Worm (Caenorhabditis elegans): ENCODE results near the gene fbxa-163.

The fbxa-163 gene

DNA sequence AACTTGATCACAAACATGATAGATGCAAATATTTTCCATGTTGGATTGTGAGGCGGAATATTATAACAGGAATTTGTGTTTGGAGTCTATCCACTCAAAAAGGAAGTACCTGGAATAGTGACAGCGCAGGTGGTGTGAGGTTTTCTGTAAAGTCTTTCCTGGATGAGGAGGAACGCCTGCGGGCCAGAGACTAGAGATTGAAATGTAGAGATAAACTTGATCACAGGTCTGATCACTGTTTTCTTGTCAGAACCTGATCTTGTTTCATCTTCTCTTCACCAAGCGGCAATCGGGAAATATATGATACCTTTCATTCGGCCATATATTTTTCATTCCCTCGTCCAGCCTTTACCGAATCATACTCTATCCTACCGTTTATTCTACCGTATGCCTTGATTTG is 24.2 kb downstream of the fbxa-163 start, which contains the start of gene T07H3.8:
T07H3.8 (plus strand) TSS at position 301 of the 400 bp plus-strand sequence.
- TF ChIP-seq lin-11 (tag; optimal IDR thresholded peaks at IDR 0.05) (no peak), zag-1 (tag; optimal IDR thresholded peaks at IDR 0.05) (no peak), ZK546.5 (tag; optimal IDR thresholded peaks at IDR 0.05) (no peak), lsy-2 (tag; optimal IDR thresholded peaks at IDR 0.05) (no peak), aly-2 (tag; optimal IDR thresholded peaks at IDR 0.05) (no peak), skn-1 (tag; optimal IDR thresholded peaks at IDR 0.05) (no peak)

DNA sequence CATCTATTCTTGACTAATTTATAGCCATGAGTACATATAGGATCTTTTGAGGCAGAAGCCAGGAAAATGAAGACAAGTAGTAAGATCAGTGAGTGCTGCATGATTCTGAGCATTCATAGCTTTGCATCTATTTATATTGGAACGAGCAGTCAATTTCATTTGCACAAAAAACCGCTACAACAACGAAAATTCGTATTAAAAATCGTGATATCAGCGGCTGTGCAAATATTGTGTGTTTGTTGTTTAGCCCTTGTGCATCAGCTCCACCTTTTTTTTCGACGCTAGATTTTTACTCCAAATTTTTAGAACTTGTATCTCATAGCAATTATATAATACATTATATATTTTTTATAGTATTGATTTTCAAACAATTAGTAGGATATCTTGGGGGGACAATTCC is 26.4 kb downstream of the fbxa-163 start, which contains the start of gene clec-21:
clec-21 (minus strand) TSS at position 101 of the 400 bp plus-strand sequence.
- TF ChIP-seq nhr-129 (tag; optimal IDR thresholded peaks at IDR 0.05), result no peak
- TF ChIP-seq aly-2 (tag; optimal IDR thresholded peaks at IDR 0.05), result no peak
- TF ChIP-seq nhr-12 (tag; optimal IDR thresholded peaks at IDR 0.05), result no peak
- no peak for TF ChIP-seq mab-5 (tag; optimal IDR thresholded peaks at IDR 0.05)
- no peak for TF ChIP-seq sma-3 (GFP tag; optimal IDR thresholded peaks at IDR 0.05)
- no peak for TF ChIP-seq elt-3 (tag; optimal IDR thresholded peaks at IDR 0.05)
- TF ChIP-seq zag-1 (tag; optimal IDR thresholded peaks at IDR 0.05), result no peak
- TF ChIP-seq ceh-82 (tag; optimal IDR thresholded peaks at IDR 0.05), result no peak
- TF ChIP-seq sem-4 (tag; optimal IDR thresholded peaks at IDR 0.05), result no peak

DNA sequence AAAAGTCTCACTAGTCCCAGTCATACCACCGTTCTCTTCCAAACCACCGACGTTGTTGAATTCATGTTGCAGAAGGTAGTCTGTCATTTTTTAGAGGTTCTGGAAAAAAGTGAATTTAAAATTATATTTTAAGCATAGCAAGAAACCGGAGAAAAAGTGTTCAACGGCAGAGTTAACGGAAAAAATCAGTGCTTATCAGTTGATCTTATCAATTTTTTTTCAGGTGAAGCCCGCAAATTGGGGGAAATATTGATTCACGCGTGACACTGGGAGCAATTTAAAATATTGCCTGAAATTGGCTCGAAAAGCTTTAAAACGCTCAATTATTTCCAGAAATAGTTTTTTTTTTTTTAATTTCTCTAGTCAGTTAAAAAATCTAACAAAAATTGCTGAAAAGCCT is 30.6 kb downstream of the fbxa-163 start, which contains the start of gene math-38:
math-38 (minus strand) TSS at position 101 of the 400 bp plus-strand sequence.
- TF ChIP-seq lsy-2 (tag; optimal IDR thresholded peaks at IDR 0.05) (no peak), unc-39 (tag; optimal IDR thresholded peaks at IDR 0.05) (no peak), lin-11 (tag; optimal IDR thresholded peaks at IDR 0.05) (no peak), ztf-1 (GFP tag; conservative IDR thresholded peaks at IDR 0.05) (no peak), lin-39 (tag; optimal IDR thresholded peaks at IDR 0.05) (no peak), C34F6.9 (tag; optimal IDR thresholded peaks at IDR 0.05) (no peak), nhr-10 (tag; optimal IDR thresholded peaks at IDR 0.05) (no peak), R02D3.7 (tag; optimal IDR thresholded peaks at IDR 0.05) (no peak), skn-1 (tag; optimal IDR thresholded peaks at IDR 0.05) (no peak), ceh-16 (tag; optimal IDR thresholded peaks at IDR 0.05) (no peak), blmp-1 (tag; optimal IDR thresholded peaks at IDR 0.05; ENCODE audit: insufficient read depth) (no peak), Y55F3AM.14 (GFP tag; optimal IDR thresholded peaks at IDR 0.05) (no peak), nhr-12 (tag; optimal IDR thresholded peaks at IDR 0.05) (no peak), elt-1 (tag; optimal IDR thresholded peaks at IDR 0.05) (no peak), unc-55 (GFP tag; optimal IDR thresholded peaks at IDR 0.05) (no peak), nhr-237 (tag; optimal IDR thresholded peaks at IDR 0.05) (no peak)

DNA sequence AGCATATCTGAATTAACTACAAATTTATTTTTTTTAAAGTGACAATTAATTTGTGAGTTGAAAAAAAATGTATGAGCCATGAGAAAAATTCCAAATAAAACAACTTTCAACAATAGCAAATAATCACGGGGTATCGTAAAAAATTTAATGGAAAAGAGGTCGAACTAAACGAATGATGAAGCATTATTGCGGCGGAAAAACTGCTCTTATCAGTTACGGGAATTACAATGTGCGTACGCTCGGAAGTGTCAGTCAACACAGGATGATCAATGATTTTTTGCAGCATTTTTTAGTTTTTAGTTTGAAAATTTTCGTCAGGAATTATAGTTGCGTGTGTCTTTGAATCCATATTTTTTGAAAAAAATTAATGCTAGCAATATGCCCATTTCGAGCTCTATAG is 33.8 kb downstream of the fbxa-163 start:
- TF ChIP-seq ztf-4 (tag; optimal IDR thresholded peaks at IDR 0.05), result no peak
- TF ChIP-seq gmeb-1 (tag; optimal IDR thresholded peaks at IDR 0.05), result no peak
- peak; percentile 82 for TF ChIP-seq fos-1 (tag; optimal IDR thresholded peaks at IDR 0.05)

DNA sequence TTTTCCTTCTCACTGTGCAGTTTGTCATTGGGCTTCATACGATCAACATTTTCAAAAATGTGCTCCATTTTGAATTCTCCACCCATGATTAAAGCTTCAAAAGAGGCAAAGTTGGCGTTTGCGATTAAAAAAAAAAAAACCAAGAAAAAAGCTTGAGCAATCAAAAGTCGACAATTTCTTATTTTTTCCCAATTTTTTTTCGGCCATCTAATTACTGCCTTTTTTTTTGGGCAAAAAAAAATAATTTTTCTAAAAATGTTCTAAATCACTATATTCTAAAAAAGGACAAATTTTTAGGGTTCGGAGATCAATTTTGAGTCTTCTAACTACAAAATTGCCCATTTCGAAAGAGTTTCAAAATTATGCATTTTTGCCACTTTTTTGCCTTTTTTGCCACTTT is 34.5 kb downstream of the fbxa-163 start, which contains the start of gene K05F6.10:
K05F6.10 (minus strand) TSS at position 101 of the 400 bp plus-strand sequence.
- TF ChIP-seq nhr-12 (tag; optimal IDR thresholded peaks at IDR 0.05), result no peak
- no peak for TF ChIP-seq fos-1 (tag; optimal IDR thresholded peaks at IDR 0.05)
- TF ChIP-seq lsy-2 (tag; optimal IDR thresholded peaks at IDR 0.05), result no peak
- TF ChIP-seq lin-11 (tag; optimal IDR thresholded peaks at IDR 0.05), result no peak
- TF ChIP-seq nhr-6 (tag; optimal IDR thresholded peaks at IDR 0.05), result no peak
- no peak for TF ChIP-seq mdl-1 (tag; optimal IDR thresholded peaks at IDR 0.05)
- no peak for TF ChIP-seq peb-1 (tag; optimal IDR thresholded peaks at IDR 0.05)
- no peak for TF ChIP-seq sma-9 (GFP tag; optimal IDR thresholded peaks at IDR 0.05)
- no peak for TF ChIP-seq sma-9 (tag; optimal IDR thresholded peaks at IDR 0.05)
- TF ChIP-seq skn-1 (tag; optimal IDR thresholded peaks at IDR 0.05), result no peak
- TF ChIP-seq ztf-11 (tag; optimal IDR thresholded peaks at IDR 0.05), result no peak
- TF ChIP-seq snpc-4 (tag; optimal IDR thresholded peaks at IDR 0.05), result no peak
- TF ChIP-seq sem-4 (tag; optimal IDR thresholded peaks at IDR 0.05), result no peak
- TF ChIP-seq nhr-21 (tag; optimal IDR thresholded peaks at IDR 0.05), result no peak
- TF ChIP-seq nhr-25 (tag; optimal IDR thresholded peaks at IDR 0.05), result no peak
- TF ChIP-seq Y55F3AM.14 (GFP tag; optimal IDR thresholded peaks at IDR 0.05), result no peak
- no peak for TF ChIP-seq nhr-237 (tag; optimal IDR thresholded peaks at IDR 0.05)
- no peak for TF ChIP-seq F13H6.1 (tag; optimal IDR thresholded peaks at IDR 0.05)
- TF ChIP-seq unc-62 (GFP tag; optimal IDR thresholded peaks at IDR 0.05), result no peak
